Worm (Caenorhabditis elegans): ENCODE measurements around the gene gnrr-4.

Gene gnrr-4

DNA sequence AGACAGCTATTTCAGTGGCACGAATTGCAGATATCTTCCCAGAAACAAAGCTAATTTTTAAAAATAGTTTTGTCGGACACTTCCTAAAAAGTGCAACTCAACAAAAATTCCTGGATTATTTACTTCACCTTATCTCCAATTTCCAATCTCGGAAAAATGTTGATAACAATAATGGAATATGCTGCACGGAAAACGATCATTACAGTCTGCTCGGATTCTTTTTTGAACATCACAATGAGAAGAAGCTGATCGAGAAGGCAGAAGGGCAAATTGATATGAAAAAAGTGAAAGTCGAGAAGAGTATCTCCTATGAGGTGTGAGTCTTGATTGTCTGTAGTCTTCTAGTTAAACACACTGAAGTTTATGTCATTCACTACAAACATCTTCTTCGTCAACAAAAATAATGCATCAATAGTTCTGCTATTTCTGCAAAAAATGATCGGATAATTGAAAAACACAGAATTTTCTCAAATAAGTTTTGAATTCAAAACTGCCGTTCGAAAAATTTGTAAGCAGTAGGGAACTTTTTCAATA, 27.2 kb downstream of the gnrr-4 start:
- no peak for TF ChIP-seq cebp-2 (GFP tag; IDR thresholded peaks at IDR 0.05)
- no peak for TF ChIP-seq nfya-2 (GFP tag; IDR thresholded peaks at IDR 0.05)
- no peak for TF ChIP-seq sptf-2 (GFP tag; optimal IDR thresholded peaks at IDR 0.05)
- no peak for TF ChIP-seq ceh-40 (GFP tag; IDR thresholded peaks at IDR 0.05)
- TF ChIP-seq egrh-3 (GFP tag; IDR thresholded peaks at IDR 0.05) = no peak
- TF ChIP-seq hlh-26 (GFP tag; conservative IDR thresholded peaks at IDR 0.05) = no peak
- TF ChIP-seq ceh-91 (GFP tag; IDR thresholded peaks at IDR 0.05) = no peak
- TF ChIP-seq zim-3 (tag; optimal IDR thresholded peaks at IDR 0.05) = no peak
- no peak for TF ChIP-seq unc-62 (GFP tag; optimal IDR thresholded peaks at IDR 0.05)
- TF ChIP-seq lag-1 (GFP tag; IDR thresholded peaks at IDR 0.05) = no peak
- TF ChIP-seq hmg-1.2 (GFP tag; IDR thresholded peaks at IDR 0.05) = no peak
- TF ChIP-seq ceh-100 (GFP tag; IDR thresholded peaks at IDR 0.05) = no peak
- TF ChIP-seq attf-6 (GFP tag; IDR thresholded peaks at IDR 0.05) = no peak

DNA sequence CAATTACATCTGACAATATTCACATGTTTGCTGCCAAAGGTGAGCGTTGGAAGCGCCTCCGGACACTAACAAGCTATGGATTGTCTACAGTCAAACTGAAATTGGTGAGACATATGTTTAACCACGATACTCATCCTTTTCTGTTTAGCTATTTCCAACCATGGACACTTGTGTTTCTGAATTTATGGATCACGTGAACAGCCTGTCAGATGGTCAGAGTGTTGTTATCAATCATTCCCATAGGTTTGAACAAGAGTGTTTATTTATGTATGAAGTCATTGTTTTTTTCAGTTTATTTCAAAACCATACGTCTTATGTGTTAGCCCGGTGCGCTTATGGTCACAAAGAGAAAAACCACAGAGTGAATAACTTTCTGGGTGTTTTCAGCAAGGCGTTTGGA, 27.7 kb downstream of the gnrr-4 start:
- TF ChIP-seq cebp-1 (GFP tag; IDR thresholded peaks at IDR 0.05) = no peak
- peak; percentile 39 for TF ChIP-seq cebp-1 (tag; optimal IDR thresholded peaks at IDR 0.05)
- TF ChIP-seq F52B5.7 (tag; optimal IDR thresholded peaks at IDR 0.05) = no peak

DNA sequence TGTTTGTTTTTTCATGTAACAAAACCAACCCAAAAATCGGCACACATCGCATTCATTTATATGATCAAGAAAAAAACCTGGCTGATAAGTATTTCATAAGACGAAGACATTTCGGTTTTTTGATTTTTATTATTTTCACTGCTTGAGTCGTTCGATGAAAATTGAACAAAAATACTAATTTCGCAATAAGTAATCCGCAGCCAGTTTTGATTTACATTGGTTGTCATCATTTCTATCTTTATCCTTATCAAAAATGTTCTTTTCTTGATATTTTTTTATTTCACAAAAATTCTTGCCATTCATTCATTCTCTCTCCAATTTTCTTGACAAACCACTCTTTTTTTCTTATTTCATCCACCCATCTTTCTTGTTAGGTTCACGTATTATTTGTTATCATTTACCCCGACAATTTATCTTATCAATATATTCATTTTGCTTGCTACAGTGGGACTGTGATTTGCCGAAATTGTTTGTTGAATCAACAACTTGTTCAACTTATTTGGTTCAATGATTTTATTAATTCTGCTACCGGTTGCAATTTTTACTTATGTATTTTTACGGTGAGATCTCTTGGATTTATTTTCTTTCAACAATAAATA, 28.9 kb downstream of the gnrr-4 start, which contains the start of gene cyp-43A1:
Gene cyp-43A1, plus strand, starts transcription at position 446 of the 599 bp plus-strand sequence.
- no peak for TF ChIP-seq gei-17 (GFP tag; optimal IDR thresholded peaks at IDR 0.05)
- no peak for TF ChIP-seq attf-5 (GFP tag; optimal IDR thresholded peaks at IDR 0.05)
- peak; percentile 58 for TF ChIP-seq nhr-80 (tag; optimal IDR thresholded peaks at IDR 0.05)
- TF ChIP-seq cebp-1 (GFP tag; IDR thresholded peaks at IDR 0.05) = peak; percentile 71
- peak; percentile 90 for TF ChIP-seq cebp-1 (tag; optimal IDR thresholded peaks at IDR 0.05)

DNA sequence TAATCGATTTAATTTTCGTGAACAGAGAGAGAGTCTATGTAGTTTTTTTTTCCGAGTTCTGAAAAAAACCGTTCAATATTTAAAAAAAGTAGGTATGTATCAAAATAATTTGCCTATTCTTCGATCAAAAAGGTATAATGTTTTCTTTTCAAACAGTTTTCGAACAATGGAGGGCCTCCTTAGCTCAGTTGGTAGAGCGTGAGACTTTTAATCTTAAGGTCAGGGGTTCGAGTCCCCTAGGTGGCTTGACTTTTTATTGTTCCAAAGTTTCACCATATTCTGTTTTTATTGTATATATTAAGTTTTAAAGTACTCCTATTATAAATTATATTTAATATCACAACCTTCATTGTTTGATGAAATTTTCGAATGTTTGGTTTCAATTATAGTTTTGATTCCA, 29.6 kb downstream of the gnrr-4 start:
- TF ChIP-seq let-607 (tag; optimal IDR thresholded peaks at IDR 0.05) = peak; percentile 49 to 63
- peak; percentile 24 for TF ChIP-seq lsl-1 (GFP tag; optimal IDR thresholded peaks at IDR 0.05)
- peak; percentile 83 for TF ChIP-seq nhr-90 (tag; optimal IDR thresholded peaks at IDR 0.05)
- peak; percentile 12 for TF ChIP-seq lin-40 (tag; optimal IDR thresholded peaks at IDR 0.05)
- no peak for TF ChIP-seq egl-18 (GFP tag; IDR thresholded peaks at IDR 0.05)
- peak; percentile 44 for TF ChIP-seq lin-54 (GFP tag; optimal IDR thresholded peaks at IDR 0.05)
- no peak for TF ChIP-seq zfh-2 (GFP tag; conservative IDR thresholded peaks at IDR 0.05)
- TF ChIP-seq nhr-179 (tag; optimal IDR thresholded peaks at IDR 0.05) = no peak
- TF ChIP-seq T26A5.8 (tag; optimal IDR thresholded peaks at IDR 0.05) = peak; percentile 65
- TF ChIP-seq pha-4 (tag; optimal IDR thresholded peaks at IDR 0.05) = no peak
- TF ChIP-seq ceh-91 (GFP tag; IDR thresholded peaks at IDR 0.05) = no peak
- no peak for TF ChIP-seq gei-17 (GFP tag; optimal IDR thresholded peaks at IDR 0.05)
- TF ChIP-seq lsy-27 (tag; optimal IDR thresholded peaks at IDR 0.05; ENCODE audit: borderline replicate concordance, insufficient read depth) = peak; percentile 5
- TF ChIP-seq Y79H2A.3 (GFP tag; conservative IDR thresholded peaks at IDR 0.05) = 0 out of 2 replicates have a peak, but pooled peaks have one; percentile 35
- peak; percentile 54 to 88 for TF ChIP-seq rec-8 (tag; optimal IDR thresholded peaks at IDR 0.05)
- TF ChIP-seq rcor-1 (GFP tag; IDR thresholded peaks at IDR 0.05) = peak; percentile 63
- TF ChIP-seq dpff-1 (tag; optimal IDR thresholded peaks at IDR 0.05) = no peak
- no peak for TF ChIP-seq ceh-27 (GFP tag; optimal IDR thresholded peaks at IDR 0.05)
- peak; percentile 69 for TF ChIP-seq ceh-79 (tag; optimal IDR thresholded peaks at IDR 0.05)
- TF ChIP-seq tbp1 (GFP tag; optimal IDR thresholded peaks at IDR 0.05) = peak; percentile 89
- TF ChIP-seq hmg-20 (GFP tag; IDR thresholded peaks at IDR 0.05) = 0 out of 2 replicates have a peak, but pooled peaks have one; percentile 34
- 0 out of 2 replicates have a peak, but pooled peaks have one; percentile 41 for TF ChIP-seq Y53G8AR.9 (GFP tag; conservative IDR thresholded peaks at IDR 0.05)
- no peak for TF ChIP-seq fkh-3 (tag; optimal IDR thresholded peaks at IDR 0.05)
- TF ChIP-seq Y67H2A.10 (GFP tag; conservative IDR thresholded peaks at IDR 0.05) = no peak
- peak; percentile 84 for TF ChIP-seq ceh-40 (GFP tag; IDR thresholded peaks at IDR 0.05)
- peak; percentile 78 for TF ChIP-seq T07F8.4 (tag; optimal IDR thresholded peaks at IDR 0.05)
- peak; percentile 55 for TF ChIP-seq B0035.1 (tag; optimal IDR thresholded peaks at IDR 0.05)

All from whole organism, young adult.